Worm (Caenorhabditis elegans) whole organism, young adult: ENCODE measurements around the gene F12F6.1.

Source experiments
- B0336.3 ChIP-seq: fragments of 200-800 bp; sonication (Bioruptor generic); IDR thresholded peaks from 2 replicates; pipeline ENCODE4 v1.3.6; 2022; ENCODE audit warnings: missing genetic modification characterization, missing compliant biosample characterization
- C06A6.2 ChIP-seq: fragments of 200-800 bp; sonication (Bioruptor generic); conservative IDR thresholded peaks from 2 replicates; pipeline ENCODE4 v1.3.6; 2022; ENCODE audit warnings: missing genetic modification characterization, missing compliant biosample characterization
- F10E7.11 ChIP-seq: sonication (generic microtip); optimal IDR thresholded peaks from 2 replicates; lab custom pipeline; 2017; ENCODE audit warnings: mild to moderate bottlenecking, missing genetic modification characterization, moderate library complexity, missing compliant biosample characterization
- F22D6.2 ChIP-seq: sonication (generic microtip); optimal IDR thresholded peaks from 2 replicates; lab custom pipeline; 2016; ENCODE audit warnings: mild to moderate bottlenecking, missing genetic modification characterization, missing compliant biosample characterization
- F52B5.7 ChIP-seq: sonication (generic microtip); optimal IDR thresholded peaks from 2 replicates; lab custom pipeline; 2016; ENCODE audit warnings: mild to moderate bottlenecking, missing genetic modification characterization, missing compliant biosample characterization
- K11D2.4 ChIP-seq: fragments of 200-800 bp; sonication (Bioruptor generic); IDR thresholded peaks from 2 replicates; pipeline ENCODE4 v1.3.6; 2022; ENCODE audit warnings: missing genetic modification reagents, missing genetic modification characterization, missing compliant biosample characterization
- aptf-2 ChIP-seq: fragments of 200-800 bp; sonication (Bioruptor generic); conservative IDR thresholded peaks from 2 replicates; pipeline ENCODE4 v1.3.6; 2022; ENCODE audit warnings: missing genetic modification reagents, missing genetic modification characterization, missing compliant biosample characterization
- aptf-3 ChIP-seq: fragments of 200-800 bp; sonication (Bioruptor generic); IDR thresholded peaks from 2 replicates; pipeline ENCODE4 v1.3.6; 2022; ENCODE audit warnings: missing genetic modification characterization, missing compliant biosample characterization
- athp-1 ChIP-seq: sonication (generic microtip); optimal IDR thresholded peaks from 2 replicates; lab custom pipeline; 2017; ENCODE audit warnings: mild to moderate bottlenecking, missing genetic modification characterization, missing compliant biosample characterization
- attf-3 ChIP-seq: fragments of 200-800 bp; sonication (Bioruptor generic); conservative IDR thresholded peaks from 2 replicates; pipeline ENCODE4 v1.3.6; 2022; ENCODE audit warnings: missing genetic modification reagents, missing genetic modification characterization, missing compliant biosample characterization
- bed-2 ChIP-seq: fragments of 200-800 bp; sonication (Bioruptor generic); IDR thresholded peaks from 2 replicates; pipeline ENCODE4 v1.3.6; 2022; ENCODE audit warnings: missing genetic modification reagents, missing genetic modification characterization, missing compliant biosample characterization
- ceh-58 ChIP-seq: fragments of 200-800 bp; sonication (Bioruptor generic); IDR thresholded peaks from 2 replicates; pipeline ENCODE4 v1.3.6; 2022; ENCODE audit warnings: missing genetic modification characterization, missing compliant biosample characterization
- ceh-79 ChIP-seq: sonication (generic microtip); optimal IDR thresholded peaks from 2 replicates; lab custom pipeline; 2017; ENCODE audit warnings: mild to moderate bottlenecking, missing genetic modification characterization, missing compliant biosample characterization
- die-1 ChIP-seq: sonication (generic microtip); optimal IDR thresholded peaks from 2 replicates; lab custom pipeline; 2016; ENCODE audit warnings: missing genotype, mild to moderate bottlenecking, missing genetic modification characterization, missing compliant biosample characterization
- dpl-1 ChIP-seq: fragments of 150-350 bp; optimal IDR thresholded peaks from 2 replicates; lab custom pipeline; 2014; ENCODE audit warnings: missing biosample characterization, missing genetic modification reagents, missing genetic modification characterization
- egl-18 ChIP-seq: fragments of 200-800 bp; sonication (Bioruptor generic); IDR thresholded peaks from 2 replicates; pipeline ENCODE4 v1.3.6; 2022; ENCODE audit warnings: missing genetic modification reagents, missing genetic modification characterization, missing compliant biosample characterization
- ekl-4 ChIP-seq: fragments of 200-800 bp; sonication (Bioruptor generic); IDR thresholded peaks from 2 replicates; pipeline ENCODE4 v1.3.6; 2022; ENCODE audit warnings: missing genetic modification reagents, missing genetic modification characterization, missing compliant biosample characterization
- hlh-26 ChIP-seq: fragments of 200-800 bp; sonication (Bioruptor generic); conservative IDR thresholded peaks from 2 replicates; pipeline ENCODE4 v1.3.6; 2022; ENCODE audit warnings: missing genetic modification reagents, missing genetic modification characterization, missing compliant biosample characterization
- lag-1 ChIP-seq: fragments of 200-800 bp; sonication (Bioruptor generic); IDR thresholded peaks from 2 replicates; pipeline ENCODE4 v1.3.6; 2022; ENCODE audit warnings: missing genetic modification reagents, missing genetic modification characterization, missing compliant biosample characterization
- let-526 ChIP-seq: fragments of 200-800 bp; sonication (Bioruptor generic); IDR thresholded peaks from 2 replicates; pipeline ENCODE4 v1.3.6; 2022; ENCODE audit warnings: missing genetic modification reagents, missing genetic modification characterization, missing compliant biosample characterization
- lin-26 ChIP-seq: fragments of 200-800 bp; sonication (Bioruptor generic); IDR thresholded peaks from 2 replicates; pipeline ENCODE4 v1.3.6; 2022; ENCODE audit warnings: missing genetic modification reagents, missing genetic modification characterization, missing compliant biosample characterization
- lin-35 ChIP-seq, 3 experiments: fragments of 150-350 bp in 2 of 3; sonication (generic microtip) in 1 of 3; optimal IDR thresholded peaks; 2 replicates each; lab custom pipeline; 2014 to 2018; ENCODE audit warnings: missing biosample characterization in 3 of 3, missing genetic modification characterization in 3 of 3, missing genetic modification reagents in 3 of 3
- lir-1 ChIP-seq: fragments of 200-800 bp; sonication (Bioruptor generic); conservative IDR thresholded peaks from 2 replicates; pipeline ENCODE4 v1.3.6; 2022; ENCODE audit warnings: missing genetic modification reagents, missing genetic modification characterization, missing compliant biosample characterization
- lsl-1 ChIP-seq: fragments of 200-800 bp; sonication (Bioruptor generic); optimal IDR thresholded peaks from 2 replicates; lab custom pipeline; 2018; ENCODE audit warnings: mild to moderate bottlenecking, missing genetic modification characterization, moderate library complexity, missing compliant biosample characterization
- mel-28 ChIP-seq: sonication (generic microtip); optimal IDR thresholded peaks from 2 replicates; lab custom pipeline; 2016; ENCODE audit warnings: borderline replicate concordance, mild to moderate bottlenecking, missing genetic modification characterization, missing compliant biosample characterization
- mxl-1 ChIP-seq: sonication (generic microtip); optimal IDR thresholded peaks from 2 replicates; lab custom pipeline; 2016; ENCODE audit warnings: missing genetic modification characterization, missing compliant biosample characterization
- nfya-1 ChIP-seq: sonication (generic microtip); optimal IDR thresholded peaks from 2 replicates; lab custom pipeline; 2017; ENCODE audit warnings: antibody characterized with exemption, missing compliant biosample characterization, missing genetic modification characterization, borderline replicate concordance; ENCODE audit not compliant: insufficient read depth
- nhr-120 ChIP-seq: fragments of 200-800 bp; sonication (Bioruptor generic); IDR thresholded peaks from 2 replicates; pipeline ENCODE4 v1.3.6; 2022; ENCODE audit warnings: missing genetic modification characterization, missing compliant biosample characterization
- nhr-179 ChIP-seq: sonication (generic microtip); optimal IDR thresholded peaks from 2 replicates; lab custom pipeline; 2016; ENCODE audit warnings: mild to moderate bottlenecking, missing genetic modification characterization, missing compliant biosample characterization
- nhr-27 ChIP-seq: fragments of 200-800 bp; sonication (Bioruptor generic); optimal IDR thresholded peaks from 2 replicates; lab custom pipeline; 2018; ENCODE audit warnings: mild to moderate bottlenecking, missing genetic modification characterization, moderate library complexity, missing compliant biosample characterization
- pha-4 ChIP-seq: fragments of 150-350 bp; sonication (generic microtip); optimal IDR thresholded peaks from 2 replicates; lab custom pipeline; 2014; ENCODE audit warnings: missing biosample characterization, missing genetic modification reagents, missing genetic modification characterization
- rec-8 ChIP-seq, 2 experiments: sonication (generic microtip); optimal IDR thresholded peaks; 2 replicates each; lab custom pipeline; 2016; ENCODE audit warnings: mild to moderate bottlenecking in 2 of 2, missing genetic modification characterization in 2 of 2, missing genetic modification reagents in 2 of 2, missing genotype in 2 of 2, missing biosample characterization in 1 of 2, missing compliant biosample characterization in 1 of 2, moderate library complexity in 1 of 2
- repo-1 ChIP-seq: sonication (generic microtip); optimal IDR thresholded peaks from 2 replicates; lab custom pipeline; 2017; ENCODE audit warnings: mild to moderate bottlenecking, missing genetic modification characterization, missing compliant biosample characterization
- rpc-1 ChIP-seq, 2 experiments: fragments of 150-350 bp in 1 of 2; sonication (generic microtip) in 1 of 2; optimal IDR thresholded peaks; 2 replicates each; lab custom pipeline; 2014 to 2018; ENCODE audit warnings: missing biosample characterization in 1 of 2, missing genetic modification characterization in 1 of 2, missing genetic modification reagents in 1 of 2, missing genotype in 1 of 2
- snpc-1.1 ChIP-seq: sonication (generic microtip); optimal IDR thresholded peaks from 2 replicates; lab custom pipeline; 2017; ENCODE audit warnings: missing genetic modification characterization, mild to moderate bottlenecking, missing compliant biosample characterization, antibody characterized with exemption, moderate library complexity, missing genotype, missing genetic modification reagents; ENCODE audit not compliant: insufficient read depth
- snpc-1.3 ChIP-seq: sonication (generic microtip); optimal IDR thresholded peaks from 2 replicates; lab custom pipeline; 2017; ENCODE audit warnings: missing genetic modification characterization, mild to moderate bottlenecking, missing compliant biosample characterization, antibody characterized with exemption, moderate library complexity, missing genotype, missing genetic modification reagents; ENCODE audit not compliant: insufficient read depth
- zfh-2 ChIP-seq: fragments of 200-800 bp; sonication (Bioruptor generic); conservative IDR thresholded peaks from 2 replicates; pipeline ENCODE4 v1.3.6; 2022; ENCODE audit warnings: missing genetic modification reagents, missing genetic modification characterization, missing compliant biosample characterization
- ztf-18 ChIP-seq: sonication (generic microtip); optimal IDR thresholded peaks from 2 replicates; lab custom pipeline; 2016; ENCODE audit warnings: missing genotype, mild to moderate bottlenecking, missing genetic modification characterization, missing compliant biosample characterization
- ztf-22 ChIP-seq: fragments of 200-800 bp; sonication (Bioruptor generic); optimal IDR thresholded peaks from 2 replicates; lab custom pipeline; 2018; ENCODE audit warnings: mild to moderate bottlenecking, missing genetic modification characterization, moderate library complexity, missing compliant biosample characterization
- ztf-3 ChIP-seq: fragments of 200-800 bp; sonication (Bioruptor generic); optimal IDR thresholded peaks from 2 replicates; lab custom pipeline; 2018; ENCODE audit warnings: mild to moderate bottlenecking, missing genetic modification characterization, missing compliant biosample characterization
- ztf-6 ChIP-seq: fragments of 200-800 bp; sonication (Bioruptor generic); IDR thresholded peaks from 2 replicates; pipeline ENCODE4 v1.3.6; 2022; ENCODE audit warnings: missing genetic modification reagents, missing genetic modification characterization, missing compliant biosample characterization

F12F6.1 gene

ce11 chrIV:11572524-11572923, 11.2 kb upstream of the F12F6.1 start:
- TF ChIP-seq aptf-2 (no peak), dpl-1 (GFP tag; lab: Kevin White, UChicago) (no peak), lag-1 (no peak), B0336.3 (GFP tag; lab: Robert Waterston, UW) (no peak), let-526 (GFP tag; lab: Robert Waterston, UW) (no peak), lin-26 (GFP tag; lab: Robert Waterston, UW) (no peak), C06A6.2 (GFP tag; lab: Robert Waterston, UW) (no peak), ceh-79 (tag; lab: Kevin White, UChicago) (no peak), F52B5.7 (tag; lab: Kevin White, UChicago) (no peak), snpc-1.3 (tag; lab: Kevin White, UChicago) (no peak), nfya-1 (tag; lab: Kevin White, UChicago) (no peak), nhr-120 (GFP tag; lab: Robert Waterston, UW) (no peak), F10E7.11 (tag; lab: Kevin White, UChicago) (no peak), lir-1 (GFP tag; lab: Robert Waterston, UW) (no peak), rec-8 (tag; optimal IDR thresholded peaks at IDR 0.05; lab: Kevin White, UChicago) (no peak), K11D2.4 (GFP tag; lab: Robert Waterston, UW) (no peak)

DNA sequence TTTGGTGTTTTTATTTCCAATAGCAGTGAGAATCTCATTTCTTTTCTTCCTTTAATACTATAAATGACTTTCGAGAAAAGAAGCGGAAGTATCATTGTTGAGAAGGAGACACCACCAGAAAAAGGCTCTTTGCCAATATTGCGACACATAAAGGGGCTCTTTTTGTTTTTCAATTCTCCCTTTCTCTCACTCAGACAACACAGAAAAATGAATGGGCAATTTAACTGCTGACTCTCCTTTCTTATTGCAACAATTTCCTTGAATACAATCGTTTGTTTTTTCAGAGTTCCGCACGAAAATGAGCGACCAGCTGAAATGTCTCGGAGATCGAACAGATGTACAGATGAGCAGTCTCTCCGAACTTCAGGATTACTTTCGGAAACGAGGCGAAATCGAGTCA, 9.4 kb upstream of the F12F6.1 start:
- TF ChIP-seq pha-4 (tag; lab: Kevin White, UChicago) (no peak), mxl-1 (no peak), nhr-27 (tag; lab: Kevin White, UChicago) (no peak), bed-2 (GFP tag; lab: Robert Waterston, UW) (no peak), ceh-58 (GFP tag; lab: Robert Waterston, UW) (no peak), athp-1 (no peak), mel-28 (tag; lab: Kevin White, UChicago) (no peak), rec-8 (tag; optimal IDR thresholded peaks at IDR 0.05; lab: Kevin White, UChicago) (no peak), aptf-3 (no peak), snpc-1.1 (tag; lab: Kevin White, UChicago) (no peak), die-1 (no peak), hlh-26 (no peak), ztf-6 (no peak), ekl-4 (no peak), rpc-1 (optimal IDR thresholded peaks at IDR 0.05; lab: Kevin White, UChicago) (no peak), rpc-1 (tag; optimal IDR thresholded peaks at IDR 0.05; lab: Kevin White, UChicago) (no peak)

- TF ChIP-seq lin-26 (GFP tag; lab: Robert Waterston, UW) (no peak), F22D6.2 (tag; lab: Kevin White, UChicago) (no peak), ztf-3 (GFP tag; lab: Kevin White, UChicago) (no peak), ztf-18 (tag; lab: Kevin White, UChicago) (no peak), egl-18 (no peak), mxl-1 (no peak), lsl-1 (GFP tag; lab: Kevin White, UChicago) (no peak), lin-35 (GFP tag; optimal IDR thresholded peaks at IDR 0.05; lab: Kevin White, UChicago) (no peak), nhr-179 (no peak), ztf-22 (GFP tag; lab: Kevin White, UChicago) (no peak), attf-3 (no peak), repo-1 (tag; lab: Kevin White, UChicago) (no peak), zfh-2 (no peak)
Measured at ce11 chrIV:11578492-11578891, 5.3 kb upstream of the F12F6.1 start, which contains the start of gene rib-1. Gene rib-1 (plus strand): TSS chrIV:11578792.
